Worm (Caenorhabditis elegans) whole organism, L2 larva: ENCODE results near the gene F54D8.10.

ENCODE experiments used
- skn-1 ChIP-seq: sonication (generic microtip); optimal IDR thresholded peaks from 2 replicates; lab custom pipeline; 2017; ENCODE audit warnings: missing biosample characterization, missing genetic modification characterization
- snpc-4 ChIP-seq: fragments of 150-350 bp; optimal IDR thresholded peaks from 2 replicates; lab custom pipeline; 2014; ENCODE audit warnings: missing biosample characterization, missing genetic modification characterization
- unc-62 ChIP-seq: fragments of 150-350 bp; optimal IDR thresholded peaks from 2 replicates; lab custom pipeline; 2014; ENCODE audit warnings: missing biosample characterization, missing genetic modification reagents, missing genetic modification characterization

DNA sequence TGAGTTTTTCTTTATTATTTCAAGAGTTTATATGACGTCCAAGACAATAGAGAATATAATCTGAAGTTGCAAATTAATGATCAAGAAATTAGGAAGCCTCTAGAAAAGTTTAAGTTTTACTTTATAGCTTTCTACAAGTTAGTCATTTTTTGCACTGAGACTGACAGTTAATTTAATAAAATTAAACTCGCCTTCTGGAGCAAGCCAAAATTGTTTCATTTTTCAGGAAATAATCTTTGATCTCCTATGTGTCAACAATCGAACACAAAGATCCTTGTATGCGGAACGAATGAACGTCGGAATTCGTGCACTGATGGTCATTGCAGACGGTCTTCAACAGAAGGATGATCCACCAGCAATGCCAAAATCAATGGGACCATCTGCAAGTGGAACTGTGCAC is 17.8 kb downstream of the F54D8.10 start:
- TF ChIP-seq snpc-4 (tag; lab: Kevin White, UChicago) (no peak), skn-1 (tag; lab: Kevin White, UChicago) (no peak), unc-62 (GFP tag; lab: Kevin White, UChicago) (no peak)
